Fruit fly (Drosophila melanogaster) whole organism, embryonic: ENCODE results near the gene Obp93a.

Experiments used
- Abd-B ChIP-seq: fragments of 200-800 bp; sonication (Bioruptor generic); optimal IDR thresholded peaks from 2 replicates; lab custom pipeline; 2018; ENCODE audit warnings: missing biosample characterization, mild to moderate bottlenecking, missing genetic modification characterization, moderate library complexity
- Antp ChIP-seq: fragments of 200-800 bp; sonication (Bioruptor generic); optimal IDR thresholded peaks from 3 replicates; lab custom pipeline; 2016; ENCODE audit warnings: missing biosample characterization, missing genetic modification characterization
- B-H2 ChIP-seq: fragments of 200-800 bp; sonication (Bioruptor generic); optimal IDR thresholded peaks from 2 replicates; lab custom pipeline; 2018; ENCODE audit warnings: missing biosample characterization, mild to moderate bottlenecking, missing genetic modification characterization
- CG10543 ChIP-seq: fragments of 200-800 bp; sonication (Bioruptor generic); optimal IDR thresholded peaks from 3 replicates; lab custom pipeline; 2017; ENCODE audit warnings: missing biosample characterization, mild to moderate bottlenecking, missing genetic modification characterization, moderate library complexity
- CG10959 ChIP-seq: fragments of 200-800 bp; sonication (Bioruptor generic); IDR thresholded peaks from 2 replicates; pipeline ENCODE4 v1.3.6; 2022; ENCODE audit warnings: missing biosample characterization, missing genetic modification characterization
- CG11085 ChIP-seq: fragments of 200-800 bp; sonication (Bioruptor generic); IDR thresholded peaks from 2 replicates; pipeline ENCODE4 v1.3.6; 2022; ENCODE audit warnings: missing biosample characterization, missing genetic modification characterization
- CG11695 ChIP-seq: fragments of 200-800 bp; sonication (Bioruptor generic); IDR thresholded peaks from 3 replicates; pipeline ENCODE4 v1.3.6; 2022; ENCODE audit warnings: missing biosample characterization, missing genetic modification characterization
- CG12155 ChIP-seq: fragments of 200-800 bp; sonication (Bioruptor generic); optimal IDR thresholded peaks from 3 replicates; lab custom pipeline; 2016; ENCODE audit warnings: missing biosample characterization, missing genetic modification characterization
- CG1233 ChIP-seq: fragments of 200-800 bp; sonication (Bioruptor generic); optimal IDR thresholded peaks from 4 replicates; lab custom pipeline; 2018; ENCODE audit warnings: missing biosample characterization, mild to moderate bottlenecking, missing genetic modification characterization
- CG12659 ChIP-seq: fragments of 200-800 bp; sonication (Bioruptor generic); optimal IDR thresholded peaks from 3 replicates; lab custom pipeline; 2017; ENCODE audit warnings: mild to moderate bottlenecking, missing biosample characterization, missing genetic modification reagents, missing genetic modification characterization
- CG14441 ChIP-seq: fragments of 200-800 bp; sonication (Bioruptor generic); IDR thresholded peaks from 2 replicates; pipeline ENCODE4 v1.3.6; 2022; ENCODE audit warnings: missing biosample characterization, missing genetic modification characterization
- CG15696 ChIP-seq: fragments of 200-800 bp; sonication (Bioruptor generic); optimal IDR thresholded peaks from 2 replicates; lab custom pipeline; 2019; ENCODE audit warnings: missing biosample characterization, mild to moderate bottlenecking, missing genetic modification characterization, moderate library complexity
- CG18011 ChIP-seq: fragments of 200-800 bp; sonication (Bioruptor generic); optimal IDR thresholded peaks from 2 replicates; lab custom pipeline; 2017; ENCODE audit warnings: missing biosample characterization, missing genetic modification characterization, mild to moderate bottlenecking, moderate library complexity, missing genotype
- CG2120 ChIP-seq: fragments of 200-800 bp; sonication (Bioruptor generic); optimal IDR thresholded peaks from 3 replicates; lab custom pipeline; 2016; ENCODE audit warnings: missing biosample characterization, missing genetic modification characterization
- CG2875 ChIP-seq: fragments of 200-800 bp; sonication (Bioruptor generic); optimal IDR thresholded peaks from 2 replicates; lab custom pipeline; 2017; ENCODE audit warnings: missing biosample characterization, mild to moderate bottlenecking, missing genetic modification characterization, missing genetic modification reagents
- CG42726 ChIP-seq: fragments of 200-800 bp; sonication (Bioruptor generic); IDR thresholded peaks from 2 replicates; pipeline ENCODE4 v1.3.6; 2022; ENCODE audit warnings: missing biosample characterization, missing genetic modification characterization; ENCODE audit not compliant: partially characterized antibody
- CG43689 ChIP-seq: fragments of 200-800 bp; sonication (Bioruptor generic); IDR thresholded peaks from 2 replicates; pipeline ENCODE4 v1.3.6; 2022; ENCODE audit warnings: missing biosample characterization, missing genetic modification characterization
- CG4820 ChIP-seq: fragments of 200-800 bp; sonication (Bioruptor generic); optimal IDR thresholded peaks from 3 replicates; lab custom pipeline; 2016; ENCODE audit warnings: missing biosample characterization, missing genetic modification characterization
- CG7357 ChIP-seq: fragments of 200-800 bp; sonication (Bioruptor generic); IDR thresholded peaks from 3 replicates; pipeline ENCODE4 v1.3.6; 2022; ENCODE audit warnings: missing biosample characterization, missing genetic modification characterization
- CG7372 ChIP-seq: fragments of 200-800 bp; sonication (Bioruptor generic); IDR thresholded peaks from 2 replicates; pipeline ENCODE4 v1.3.6; 2022; ENCODE audit warnings: missing biosample characterization, missing genetic modification characterization
- CG7556 ChIP-seq: fragments of 200-800 bp; sonication (Bioruptor generic); optimal IDR thresholded peaks from 2 replicates; lab custom pipeline; 2017; ENCODE audit warnings: missing biosample characterization, mild to moderate bottlenecking, missing genetic modification characterization
- CG7786 ChIP-seq: fragments of 200-800 bp; sonication (Bioruptor generic); optimal IDR thresholded peaks from 2 replicates; lab custom pipeline; 2016; ENCODE audit warnings: missing biosample characterization, missing genetic modification characterization
- CG8290 ChIP-seq, 3 experiments: fragments of 200-800 bp; sonication (Bioruptor generic); optimal IDR thresholded peaks; 2 replicates each; lab custom pipeline; 2016 to 2019; ENCODE audit warnings: missing biosample characterization in 3 of 3, missing genetic modification characterization in 3 of 3, mild to moderate bottlenecking in 2 of 3, moderate library complexity in 1 of 3
- CG9609 ChIP-seq: fragments of 200-800 bp; sonication (Bioruptor generic); optimal IDR thresholded peaks from 3 replicates; lab custom pipeline; 2016; ENCODE audit warnings: missing biosample characterization, missing genetic modification characterization
- CG9727 ChIP-seq: fragments of 200-800 bp; sonication (Bioruptor generic); optimal IDR thresholded peaks from 3 replicates; lab custom pipeline; 2017; ENCODE audit warnings: missing biosample characterization, mild to moderate bottlenecking, missing genetic modification characterization
- D19A ChIP-seq: fragments of 200-800 bp; optimal IDR thresholded peaks from 3 replicates; lab custom pipeline; 2019; ENCODE audit warnings: missing biosample characterization, mild to moderate bottlenecking, missing genetic modification characterization, moderate library complexity
- D19B ChIP-seq: fragments of 200-800 bp; sonication (Bioruptor generic); optimal IDR thresholded peaks from 2 replicates; lab custom pipeline; 2017; ENCODE audit warnings: missing biosample characterization, mild to moderate bottlenecking, missing genetic modification characterization
- HLH4C ChIP-seq: fragments of 200-800 bp; sonication (Bioruptor generic); IDR thresholded peaks from 3 replicates; pipeline ENCODE4 v1.3.6; 2022; ENCODE audit warnings: missing biosample characterization, missing genetic modification characterization; ENCODE audit not compliant: partially characterized antibody
- Myb ChIP-seq: fragments of 200-800 bp; sonication (Bioruptor generic); optimal IDR thresholded peaks from 2 replicates; lab custom pipeline; 2016; ENCODE audit warnings: missing biosample characterization, missing genetic modification characterization
- Oli ChIP-seq: fragments of 200-800 bp; sonication (Bioruptor generic); optimal IDR thresholded peaks from 2 replicates; lab custom pipeline; 2018; ENCODE audit warnings: missing biosample characterization, mild to moderate bottlenecking, missing genetic modification characterization, moderate library complexity
- Sox100B ChIP-seq: fragments of 200-800 bp; sonication (Bioruptor generic); optimal IDR thresholded peaks from 3 replicates; lab custom pipeline; 2018; ENCODE audit warnings: missing biosample characterization, mild to moderate bottlenecking, missing genetic modification characterization
- Taf1 ChIP-seq: fragments of 200-800 bp; sonication (Bioruptor generic); IDR thresholded peaks from 2 replicates; pipeline ENCODE4 v1.3.6; 2022; ENCODE audit warnings: missing biosample characterization, missing genetic modification characterization
- Trl ChIP-seq, 3 experiments: fragments of >200 bp in 2 of 3; fragments of 200-800 bp in 1 of 3; sonication (Bioruptor generic) in 1 of 3; optimal IDR thresholded peaks; 2 replicates in 1 of 3; 3 replicates in 2 of 3; lab custom pipeline; 2016 to 2017; ENCODE audit warnings: missing biosample characterization in 1 of 3, missing genetic modification characterization in 1 of 3
- ara ChIP-seq: fragments of 200-800 bp; sonication (Bioruptor generic); IDR thresholded peaks from 2 replicates; pipeline ENCODE4 v1.3.6; 2022; ENCODE audit warnings: missing biosample characterization, missing genetic modification characterization
- crc ChIP-seq: fragments of 200-800 bp; sonication (Bioruptor generic); optimal IDR thresholded peaks from 2 replicates; lab custom pipeline; 2016; ENCODE audit warnings: missing biosample characterization, missing genetic modification characterization
- dm ChIP-seq: fragments of 200-800 bp; sonication (Bioruptor generic); optimal IDR thresholded peaks from 3 replicates; lab custom pipeline; 2016; ENCODE audit warnings: missing biosample characterization, missing genetic modification characterization
- ems ChIP-seq: fragments of 200-800 bp; sonication (Bioruptor generic); optimal IDR thresholded peaks from 3 replicates; lab custom pipeline; 2016; ENCODE audit warnings: missing biosample characterization, missing genetic modification characterization
- eyg ChIP-seq: fragments of 200-800 bp; sonication (Bioruptor generic); optimal IDR thresholded peaks from 3 replicates; lab custom pipeline; 2016; ENCODE audit warnings: missing biosample characterization, missing genetic modification characterization
- ham ChIP-seq: fragments of 200-800 bp; sonication (Bioruptor generic); IDR thresholded peaks from 2 replicates; pipeline ENCODE4 v1.3.6; 2022; ENCODE audit warnings: missing biosample characterization, missing genetic modification characterization
- lilli ChIP-seq: fragments of 200-800 bp; sonication (Bioruptor generic); optimal IDR thresholded peaks from 3 replicates; lab custom pipeline; 2016; ENCODE audit warnings: missing biosample characterization, missing genetic modification characterization
- p53 ChIP-seq: fragments of 200-800 bp; sonication (Bioruptor generic); optimal IDR thresholded peaks from 2 replicates; lab custom pipeline; 2016; ENCODE audit warnings: missing biosample characterization, missing genetic modification characterization
- sna ChIP-seq: fragments of 200-800 bp; sonication (Bioruptor generic); IDR thresholded peaks from 2 replicates; pipeline ENCODE4 v1.3.6; 2022; ENCODE audit warnings: missing biosample characterization, missing genetic modification characterization; ENCODE audit not compliant: partially characterized antibody
- tgo ChIP-seq: fragments of 200-800 bp; sonication (Bioruptor generic); IDR thresholded peaks from 3 replicates; pipeline ENCODE4 v1.3.6; 2022; ENCODE audit warnings: missing biosample characterization, missing genetic modification characterization
- tll ChIP-seq, 2 experiments: fragments of 200-800 bp in 1 of 2; fragments of >200 bp in 1 of 2; sonication (Bioruptor generic) in 1 of 2; optimal IDR thresholded peaks; 2 replicates each; lab custom pipeline; 2017 to 2019; ENCODE audit warnings: missing biosample characterization in 2 of 2, missing genetic modification characterization in 2 of 2, mild to moderate bottlenecking in 1 of 2, moderate library complexity in 1 of 2
- ttk ChIP-seq: fragments of 200-800 bp; sonication (Bioruptor generic); IDR thresholded peaks from 2 replicates; pipeline ENCODE4 v2.1.2; 2022; ENCODE audit warnings: missing biosample characterization, missing genetic modification characterization
- vvl ChIP-seq: fragments of 200-800 bp; sonication (Bioruptor generic); IDR thresholded peaks from 2 replicates; pipeline ENCODE4 v1.3.6; 2022; ENCODE audit warnings: missing biosample characterization, missing genetic modification characterization
- wdn ChIP-seq: fragments of 200-800 bp; sonication (Bioruptor generic); IDR thresholded peaks from 2 replicates; pipeline ENCODE4 v1.3.6; 2022; ENCODE audit warnings: missing biosample characterization, missing genetic modification characterization

Obp93a gene

DNA sequence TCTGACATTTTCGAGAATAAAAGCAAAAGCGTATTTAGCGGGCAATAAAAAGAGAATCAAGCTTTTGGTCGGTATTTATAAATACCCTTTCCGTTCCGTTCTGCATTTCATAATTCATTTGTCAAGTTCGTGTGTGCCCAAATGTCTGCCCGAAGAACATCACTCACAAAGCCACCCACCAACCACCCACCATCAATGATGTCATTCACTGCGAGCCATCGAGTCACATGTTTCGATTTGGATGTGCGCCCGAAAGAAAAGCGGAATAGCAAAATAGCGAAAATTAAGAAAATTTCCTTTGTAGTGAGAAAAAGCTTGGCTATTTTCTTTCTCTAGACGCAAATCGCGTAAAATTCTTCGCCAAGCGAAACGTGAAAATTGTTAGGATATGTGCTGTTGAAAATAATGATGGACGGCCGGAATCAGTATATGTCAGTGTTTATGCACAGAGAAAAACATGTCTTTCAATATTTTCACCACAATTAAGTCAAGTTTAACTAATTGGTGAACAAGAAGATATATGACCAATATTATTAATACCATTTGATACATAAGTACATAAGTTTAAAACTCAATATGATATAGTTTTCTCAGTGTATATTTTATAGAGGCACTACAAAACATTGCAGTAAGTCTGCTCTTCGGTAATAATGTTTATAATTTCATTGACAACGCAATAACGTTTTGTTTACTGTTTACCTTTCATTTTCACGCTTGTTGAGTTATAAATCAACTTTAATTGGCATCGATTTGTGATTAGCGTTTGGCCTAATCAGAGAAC lies 21.8 kb upstream of the Obp93a start:
- 0 out of 2 replicates have a peak, but pooled peaks have one; percentile 4 for TF ChIP-seq CG10959 (GFP tag; lab: Robert Waterston, UW)
- TF ChIP-seq tgo, result peak; percentile 62; the same call in 2 of the 3 replicates
- TF ChIP-seq lilli (GFP tag; lab: Kevin White, UChicago), result peak; percentile 55
- peak; percentile 65 for TF ChIP-seq CG9727 (GFP tag; lab: Kevin White, UChicago)
- TF ChIP-seq ems (GFP tag; lab: Kevin White, UChicago), result peak; percentile 4
- TF ChIP-seq CG42726 (GFP tag; lab: Robert Waterston, UW), result no peak
- TF ChIP-seq CG11085 (GFP tag; lab: Robert Waterston, UW), result 0 out of 2 replicates have a peak, but pooled peaks have one; percentile 14
- TF ChIP-seq tll (GFP tag; optimal IDR thresholded peaks at IDR 0.05; lab: Kevin White, UChicago), result no peak
- no peak for TF ChIP-seq HLH4C (GFP tag; lab: Robert Waterston, UW)
- peak; percentile 39 for TF ChIP-seq CG1233
- TF ChIP-seq Sox100B (GFP tag; lab: Kevin White, UChicago), result peak; percentile 47
- no peak for TF ChIP-seq eyg (GFP tag; lab: Kevin White, UChicago)
- no peak for TF ChIP-seq B-H2
- peak; percentile 6 for TF ChIP-seq CG9609 (GFP tag; lab: Kevin White, UChicago)
- TF ChIP-seq Abd-B (GFP tag; lab: Kevin White, UChicago), result peak; percentile 6
- TF ChIP-seq crc (GFP tag; lab: Kevin White, UChicago), result peak; percentile 28
- TF ChIP-seq ham, result no peak
- peak; percentile 32 for TF ChIP-seq CG7786 (GFP tag; lab: Kevin White, UChicago)
- peak; percentile 67 for TF ChIP-seq CG11695 (GFP tag; lab: Robert Waterston, UW)
- peak; percentile 72 for TF ChIP-seq CG10543 (GFP tag; lab: Kevin White, UChicago)
- TF ChIP-seq CG8290 (GFP tag; optimal IDR thresholded peaks at IDR 0.05; lab: Kevin White, UChicago), result no peak
- TF ChIP-seq CG8290 (tag; optimal IDR thresholded peaks at IDR 0.05; lab: Kevin White, UChicago), result peak in 1 of 2 experiments; percentile 77
- TF ChIP-seq CG43689 (GFP tag; lab: Robert Waterston, UW), result peak; percentile 42; the same call in 1 of the 2 replicates
- TF ChIP-seq Oli (tag; lab: Kevin White, UChicago), result peak; percentile 45
- peak; percentile 4 for TF ChIP-seq CG4820
- no peak for TF ChIP-seq CG2875 (GFP tag; lab: Kevin White, UChicago)
- TF ChIP-seq CG7357 (GFP tag; lab: Robert Waterston, UW), result 0 out of 3 replicates have a peak, but pooled peaks have one; percentile 23
- peak; percentile 6 for TF ChIP-seq D19A (tag; lab: Kevin White, UChicago)
- peak; percentile 49 for TF ChIP-seq CG7556
- TF ChIP-seq D19B (GFP tag; lab: Kevin White, UChicago), result peak; percentile 37
- peak; percentile 55 for TF ChIP-seq CG12659 (GFP tag; lab: Kevin White, UChicago)
- TF ChIP-seq Trl (optimal IDR thresholded peaks at IDR 0.05; lab: Kevin White, UChicago), result no peak
- no peak for TF ChIP-seq Trl (GFP tag; optimal IDR thresholded peaks at IDR 0.05; lab: Kevin White, UChicago)
- peak; percentile 2 for TF ChIP-seq Myb (GFP tag; lab: Kevin White, UChicago)
- no peak for TF ChIP-seq dm (GFP tag; lab: Kevin White, UChicago)
- peak; percentile 78 for TF ChIP-seq vvl (GFP tag; lab: Robert Waterston, UW)
- TF ChIP-seq sna (GFP tag; lab: Robert Waterston, UW), result no peak
- 0 out of 2 replicates have a peak, but pooled peaks have one; percentile 41 for TF ChIP-seq CG14441 (GFP tag; lab: Robert Waterston, UW)
- peak; percentile 53; the same call in 1 of the 2 replicates for TF ChIP-seq wdn (GFP tag; lab: Robert Waterston, UW)
- TF ChIP-seq ara, result peak; percentile 41; the same call in 1 of the 2 replicates
- TF ChIP-seq CG2120 (GFP tag; lab: Kevin White, UChicago), result peak; percentile 81
- peak; percentile 26 for TF ChIP-seq CG18011 (GFP tag; lab: Kevin White, UChicago)
- no peak for TF ChIP-seq p53 (GFP tag; lab: Kevin White, UChicago)
- TF ChIP-seq CG12155 (GFP tag; lab: Kevin White, UChicago), result peak; percentile 56
- TF ChIP-seq CG15696 (tag; lab: Kevin White, UChicago), result no peak
- 0 out of 2 replicates have a peak, but pooled peaks have one; percentile 24 for TF ChIP-seq CG7372 (GFP tag; lab: Robert Waterston, UW)
- TF ChIP-seq ttk (GFP tag; lab: Robert Waterston, UW), result 0 out of 2 replicates have a peak, but pooled peaks have one; percentile 28
- no peak for TF ChIP-seq Antp (GFP tag; lab: Kevin White, UChicago)
- 0 out of 2 replicates have a peak, but pooled peaks have one; percentile 46 for TF ChIP-seq Taf1
